Fruit fly (Drosophila melanogaster) S2 (cell line): ENCODE data around the gene CG32719.

Experiments used
- CG8478 ChIP-seq: fragments of >200 bp; optimal IDR thresholded peaks from 2 replicates; lab custom pipeline; 2018
- CTCF ChIP-seq, 2 experiments: fragments of >200 bp; optimal IDR thresholded peaks; 2 replicates each; lab custom pipeline; 2018

DNA sequence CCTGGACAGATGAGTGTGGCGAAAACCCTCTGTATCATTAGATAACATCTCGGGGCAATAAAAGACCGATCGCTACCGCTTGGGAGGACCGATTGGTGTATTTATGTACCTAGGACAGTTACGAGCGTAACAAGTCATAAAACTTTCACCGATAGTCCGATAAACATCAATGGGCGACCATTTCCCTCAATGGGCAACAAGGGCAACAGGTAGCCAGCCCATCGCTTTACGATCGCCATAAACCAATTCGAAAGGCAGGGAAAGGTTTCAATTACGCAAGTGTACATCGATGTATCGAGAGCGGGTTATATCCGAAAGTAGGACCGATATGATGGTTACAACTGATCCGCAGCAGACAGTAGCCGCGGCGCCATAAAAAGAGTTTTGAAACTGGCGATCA is 5.3 kb downstream of the CG32719 start:
- TF ChIP-seq CTCF (optimal IDR thresholded peaks at IDR 0.05; lab: Kevin White, UChicago) (no peak), CG8478 (no peak)
